Worm (Caenorhabditis elegans) whole organism, L4 larva: ENCODE results near the gene F36G9.3.

Experiments
- D1046.2 ChIP-seq: fragments of 200-800 bp; sonication (Bioruptor generic); IDR thresholded peaks from 2 replicates; pipeline ENCODE4 v1.3.6; 2022; ENCODE audit warnings: missing genetic modification characterization, missing compliant biosample characterization
- F10B5.3 ChIP-seq: sonication (generic microtip); optimal IDR thresholded peaks from 2 replicates; lab custom pipeline; 2016; ENCODE audit warnings: mild to moderate bottlenecking, missing genetic modification characterization, missing compliant biosample characterization
- F44E2.7 ChIP-seq: fragments of 200-800 bp; sonication (Bioruptor generic); IDR thresholded peaks from 2 replicates; pipeline ENCODE4 v2.1.2; 2022; ENCODE audit warnings: missing genetic modification characterization, missing compliant biosample characterization
- F49E8.2 ChIP-seq: sonication (generic microtip); optimal IDR thresholded peaks from 2 replicates; lab custom pipeline; 2016; ENCODE audit warnings: missing compliant biosample characterization, mild to moderate bottlenecking, missing genetic modification characterization, borderline replicate concordance
- R02D3.7 ChIP-seq: fragments of 150-350 bp; sonication (generic microtip); optimal IDR thresholded peaks from 3 replicates; lab custom pipeline; 2014; ENCODE audit warnings: missing biosample characterization, missing genetic modification characterization
- Y105C5A.15 ChIP-seq: fragments of 200-800 bp; sonication (Bioruptor generic); IDR thresholded peaks from 2 replicates; pipeline ENCODE4 v1.3.6; 2022; ENCODE audit warnings: missing genetic modification characterization, missing compliant biosample characterization
- Y75B8A.6 ChIP-seq: fragments of 200-800 bp; sonication (Bioruptor generic); IDR thresholded peaks from 2 replicates; pipeline ENCODE4 v1.3.6; 2022; ENCODE audit warnings: missing genetic modification reagents, missing genetic modification characterization, missing compliant biosample characterization
- ZK337.2 ChIP-seq: fragments of 200-800 bp; sonication (Bioruptor generic); IDR thresholded peaks from 2 replicates; pipeline ENCODE4 v1.3.6; 2022; ENCODE audit warnings: missing genetic modification reagents, missing genetic modification characterization, missing compliant biosample characterization
- aha-1 ChIP-seq: fragments of 150-350 bp; peaks from one replicate; lab custom pipeline; 2014; ENCODE audit warnings: missing biosample characterization, missing genetic modification characterization
- arid-1 ChIP-seq: fragments of 200-800 bp; sonication (Bioruptor generic); conservative IDR thresholded peaks from 2 replicates; pipeline ENCODE4 v1.3.6; 2022; ENCODE audit warnings: missing genetic modification reagents, missing genetic modification characterization, missing compliant biosample characterization
- attf-4 ChIP-seq: sonication (generic microtip); optimal IDR thresholded peaks from 3 replicates; lab custom pipeline; 2017; ENCODE audit warnings: missing biosample characterization, missing genetic modification characterization
- ceh-20 ChIP-seq: fragments of 200-800 bp; sonication (Bioruptor generic); IDR thresholded peaks from 2 replicates; pipeline ENCODE4 v1.3.6; 2022; ENCODE audit warnings: missing genetic modification reagents, missing genetic modification characterization, missing compliant biosample characterization
- ceh-28 ChIP-seq: fragments of 150-350 bp; optimal IDR thresholded peaks from 2 replicates; lab custom pipeline; 2014; ENCODE audit warnings: missing biosample characterization, missing genetic modification reagents, missing genetic modification characterization
- ceh-62 ChIP-seq: sonication (generic microtip); optimal IDR thresholded peaks from 2 replicates; lab custom pipeline; 2017; ENCODE audit warnings: missing biosample characterization, missing genetic modification characterization
- ceh-82 ChIP-seq: sonication (generic microtip); optimal IDR thresholded peaks from 2 replicates; lab custom pipeline; 2017; ENCODE audit warnings: missing biosample characterization, missing genetic modification characterization
- ctbp-1 ChIP-seq: fragments of 200-800 bp; sonication (Bioruptor generic); IDR thresholded peaks from 2 replicates; pipeline ENCODE4 v1.3.6; 2022; ENCODE audit warnings: missing genetic modification reagents, missing genetic modification characterization, missing compliant biosample characterization
- daf-12 ChIP-seq: fragments of 150-350 bp; optimal IDR thresholded peaks from 2 replicates; lab custom pipeline; 2014; ENCODE audit warnings: missing biosample characterization, missing genetic modification reagents, missing genetic modification characterization
- daf-19 ChIP-seq: fragments of 200-800 bp; sonication (Bioruptor generic); conservative IDR thresholded peaks from 2 replicates; pipeline ENCODE4 v1.3.6; 2022; ENCODE audit warnings: missing genetic modification characterization, missing compliant biosample characterization
- daf-8 ChIP-seq: fragments of 200-800 bp; sonication (Bioruptor generic); IDR thresholded peaks from 2 replicates; pipeline ENCODE4 v1.3.6; 2022; ENCODE audit warnings: missing genetic modification characterization, missing compliant biosample characterization
- dve-1 ChIP-seq: sonication (generic microtip); optimal IDR thresholded peaks from 2 replicates; lab custom pipeline; 2017; ENCODE audit warnings: antibody characterized with exemption, mild to moderate bottlenecking, missing genetic modification characterization, missing compliant biosample characterization; ENCODE audit not compliant: insufficient read depth
- fkh-10 ChIP-seq: fragments of 150-350 bp; optimal IDR thresholded peaks from 2 replicates; lab custom pipeline; 2014; ENCODE audit warnings: missing biosample characterization, missing genetic modification reagents, missing genetic modification characterization
- hif-1 ChIP-seq, 2 experiments: sonication (generic microtip); optimal IDR thresholded peaks; 2 replicates each; lab custom pipeline; 2016 to 2017; ENCODE audit warnings: missing compliant biosample characterization in 2 of 2, missing genetic modification characterization in 2 of 2, missing genetic modification reagents in 2 of 2, missing genotype in 2 of 2, mild to moderate bottlenecking in 1 of 2
- hlh-11 ChIP-seq: fragments of 200-800 bp; sonication (Bioruptor generic); optimal IDR thresholded peaks from 2 replicates; lab custom pipeline; 2018; ENCODE audit warnings: mild to moderate bottlenecking, missing genetic modification characterization, missing compliant biosample characterization
- hlh-30 ChIP-seq: sonication (generic microtip); optimal IDR thresholded peaks from 2 replicates; lab custom pipeline; 2017; ENCODE audit warnings: antibody characterized with exemption, mild to moderate bottlenecking, missing genetic modification characterization, missing compliant biosample characterization; ENCODE audit not compliant: insufficient read depth
- lir-3 ChIP-seq: sonication (generic microtip); optimal IDR thresholded peaks from 2 replicates; lab custom pipeline; 2016; ENCODE audit warnings: mild to moderate bottlenecking, missing genetic modification characterization, missing compliant biosample characterization
- lsy-2 ChIP-seq, 2 experiments: fragments of 150-350 bp in 1 of 2; sonication (generic microtip) in 1 of 2; optimal IDR thresholded peaks; 2 replicates each; lab custom pipeline; 2014 to 2017; ENCODE audit warnings: missing biosample characterization in 2 of 2, missing genetic modification characterization in 2 of 2
- madf-5 ChIP-seq, 2 experiments: fragments of 200-800 bp; sonication (Bioruptor generic); IDR thresholded peaks; 2 replicates each; pipeline ENCODE4 v1.3.6; 2022; ENCODE audit warnings: missing compliant biosample characterization in 2 of 2, missing genetic modification characterization in 2 of 2
- madf-9 ChIP-seq: fragments of 200-800 bp; sonication (Bioruptor generic); conservative IDR thresholded peaks from 2 replicates; pipeline ENCODE4 v1.3.6; 2022; ENCODE audit warnings: missing genetic modification reagents, missing genetic modification characterization, missing compliant biosample characterization
- mdl-1 ChIP-seq, 2 experiments: fragments of 150-350 bp in 1 of 2; sonication (generic microtip) in 1 of 2; optimal IDR thresholded peaks; 2 replicates each; lab custom pipeline; 2014 to 2017; ENCODE audit warnings: missing biosample characterization in 2 of 2, missing genetic modification characterization in 2 of 2
- mep-1 ChIP-seq: fragments of 150-350 bp; sonication (generic microtip); optimal IDR thresholded peaks from 3 replicates; lab custom pipeline; 2014; ENCODE audit warnings: missing biosample characterization, missing genetic modification characterization
- nhr-10 ChIP-seq: fragments of 150-350 bp; optimal IDR thresholded peaks from 2 replicates; lab custom pipeline; 2014; ENCODE audit warnings: missing biosample characterization, missing genetic modification characterization
- nhr-111 ChIP-seq: fragments of 200-800 bp; sonication (Bioruptor generic); optimal IDR thresholded peaks from 2 replicates; lab custom pipeline; 2018; ENCODE audit warnings: mild to moderate bottlenecking, missing genetic modification characterization, missing compliant biosample characterization
- nhr-28 ChIP-seq: fragments of 150-350 bp; optimal IDR thresholded peaks from 2 replicates; lab custom pipeline; 2014; ENCODE audit warnings: missing biosample characterization, missing genetic modification characterization
- nhr-41 ChIP-seq: fragments of 200-800 bp; sonication (Bioruptor generic); IDR thresholded peaks from 2 replicates; pipeline ENCODE4 v1.3.6; 2022; ENCODE audit warnings: missing genetic modification reagents, missing genetic modification characterization, missing compliant biosample characterization
- nhr-76 ChIP-seq: fragments of 150-350 bp; optimal IDR thresholded peaks from 2 replicates; lab custom pipeline; 2014; ENCODE audit warnings: missing biosample characterization, missing genetic modification characterization
- rbr-2 ChIP-seq: sonication (generic microtip); optimal IDR thresholded peaks from 2 replicates; lab custom pipeline; 2016; ENCODE audit warnings: missing genotype, missing genetic modification characterization, missing compliant biosample characterization
- sdz-12 ChIP-seq: fragments of 200-800 bp; sonication (Bioruptor generic); optimal IDR thresholded peaks from 2 replicates; lab custom pipeline; 2018; ENCODE audit warnings: mild to moderate bottlenecking, missing genetic modification characterization, missing compliant biosample characterization
- snpc-4 ChIP-seq: fragments of 150-350 bp; optimal IDR thresholded peaks from 2 replicates; lab custom pipeline; 2014; ENCODE audit warnings: missing biosample characterization, missing genetic modification characterization
- tra-1 ChIP-seq: fragments of 200-800 bp; sonication (Bioruptor generic); IDR thresholded peaks from 2 replicates; pipeline ENCODE4 v1.3.6; 2022; ENCODE audit warnings: missing genetic modification reagents, missing genetic modification characterization, missing compliant biosample characterization
- unc-130 ChIP-seq: sonication (generic microtip); optimal IDR thresholded peaks from 2 replicates; lab custom pipeline; 2016; ENCODE audit warnings: missing genetic modification reagents, missing genetic modification characterization, missing compliant biosample characterization
- unc-39 ChIP-seq: sonication (generic microtip); optimal IDR thresholded peaks from 2 replicates; lab custom pipeline; 2017; ENCODE audit warnings: missing biosample characterization, missing genetic modification characterization
- vab-7 ChIP-seq: fragments of 200-800 bp; sonication (Bioruptor generic); IDR thresholded peaks from 2 replicates; pipeline ENCODE4 v1.3.6; 2022; ENCODE audit warnings: missing genetic modification reagents, missing genetic modification characterization, missing compliant biosample characterization
- zfp-2 ChIP-seq: sonication (generic microtip); optimal IDR thresholded peaks from 2 replicates; lab custom pipeline; 2016; ENCODE audit warnings: mild to moderate bottlenecking, missing genetic modification characterization, missing compliant biosample characterization
- zfp-3 ChIP-seq: fragments of 200-800 bp; sonication (Bioruptor generic); conservative IDR thresholded peaks from 2 replicates; pipeline ENCODE4 v1.3.6; 2022; ENCODE audit warnings: missing genetic modification reagents, missing genetic modification characterization, missing compliant biosample characterization
- zip-11 ChIP-seq: fragments of 200-800 bp; sonication (Bioruptor generic); IDR thresholded peaks from 2 replicates; pipeline ENCODE4 v1.3.6; 2022; ENCODE audit warnings: missing genetic modification characterization, missing compliant biosample characterization
- ztf-11 ChIP-seq: fragments of 150-350 bp; optimal IDR thresholded peaks from 2 replicates; lab custom pipeline; 2014; ENCODE audit warnings: missing biosample characterization, missing genetic modification characterization
- ztf-7 ChIP-seq: fragments of 150-350 bp; optimal IDR thresholded peaks from 2 replicates; lab custom pipeline; 2014; ENCODE audit warnings: missing biosample characterization, missing genetic modification characterization

Gene F36G9.3

ce11 chrV:15991850-15992249 is 34.7 kb downstream of the F36G9.3 start, which contains the start of gene C06C6.7:
TSS of gene C06C6.7 (plus strand) at chrV:15992150.
- peak; percentile 2 for TF ChIP-seq aha-1 (tag; lab: Kevin White, UChicago)

DNA sequence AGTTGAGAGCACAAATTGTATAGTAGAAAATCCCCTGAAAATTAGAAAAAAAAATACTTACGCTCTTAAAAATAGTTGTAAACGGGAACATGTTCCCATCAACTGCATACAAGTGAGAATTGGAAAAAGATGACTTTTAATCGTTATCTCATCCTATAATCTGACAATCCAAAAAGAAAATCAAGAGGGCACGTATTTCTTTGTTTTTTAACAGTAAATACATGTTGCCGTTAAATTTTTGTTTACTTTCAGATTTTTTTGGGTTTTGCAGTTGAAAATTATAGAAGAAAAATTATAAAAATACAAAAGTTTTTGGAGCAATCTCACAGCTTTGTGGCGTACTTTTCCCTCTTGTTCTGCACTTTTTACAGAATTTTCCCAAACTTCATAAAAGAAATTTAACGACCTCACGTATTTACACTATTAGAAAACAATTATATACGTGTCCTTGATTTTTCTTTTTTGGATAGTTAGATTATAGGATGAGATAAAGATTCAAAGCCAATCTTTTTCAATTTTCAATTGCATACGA is 39.5 kb downstream of the F36G9.3 start, which contains the start of the genes C06C6.9 and C06C6.8:
Gene C06C6.9 (minus strand): TSS at position 101 of the 532 bp plus-strand sequence.
Gene C06C6.8 (plus strand): TSS at position 482 of the 532 bp plus-strand sequence.
- peak; percentile 24 for TF ChIP-seq aha-1 (tag; lab: Kevin White, UChicago)
- TF ChIP-seq ceh-28 (tag; lab: Kevin White, UChicago): no peak

- no peak for TF ChIP-seq ctbp-1 (GFP tag; lab: Robert Waterston, UW)
- TF ChIP-seq mep-1 (tag; lab: Kevin White, UChicago): no peak
- no peak for TF ChIP-seq snpc-4 (tag; lab: Kevin White, UChicago)
- no peak for TF ChIP-seq tra-1 (GFP tag; lab: Robert Waterston, UW)
- TF ChIP-seq mdl-1 (tag; optimal IDR thresholded peaks at IDR 0.05; lab: Kevin White, UChicago): peak; percentile 1 to 73
- peak; percentile 67 for TF ChIP-seq nhr-28 (tag; lab: Kevin White, UChicago)
- no peak for TF ChIP-seq lsy-2 (tag; optimal IDR thresholded peaks at IDR 0.05; lab: Kevin White, UChicago)
- no peak for TF ChIP-seq ztf-7
- TF ChIP-seq zfp-2 (tag; lab: Kevin White, UChicago): no peak
- no peak for TF ChIP-seq vab-7 (GFP tag; lab: Robert Waterston, UW)
- no peak for TF ChIP-seq nhr-10
- no peak for TF ChIP-seq F44E2.7 (GFP tag; lab: Robert Waterston, UW)
- TF ChIP-seq R02D3.7 (tag; lab: Kevin White, UChicago): no peak
- TF ChIP-seq Y75B8A.6 (GFP tag; lab: Robert Waterston, UW): no peak
- TF ChIP-seq Y105C5A.15 (GFP tag; lab: Robert Waterston, UW): no peak
- no peak for TF ChIP-seq rbr-2 (tag; lab: Kevin White, UChicago)
- TF ChIP-seq ztf-11 (tag; lab: Kevin White, UChicago): no peak
- TF ChIP-seq unc-130 (GFP tag; lab: Kevin White, UChicago): no peak
- peak; percentile 85 for TF ChIP-seq dve-1
- TF ChIP-seq nhr-111 (GFP tag; lab: Kevin White, UChicago): no peak
- 0 out of 2 replicates have a peak, but pooled peaks have one; percentile 51 for TF ChIP-seq daf-19 (GFP tag; lab: Robert Waterston, UW)
- TF ChIP-seq lir-3 (tag; lab: Kevin White, UChicago): no peak
- TF ChIP-seq ZK337.2 (GFP tag; lab: Robert Waterston, UW): no peak
- TF ChIP-seq sdz-12: no peak
- TF ChIP-seq hif-1 (tag; optimal IDR thresholded peaks at IDR 0.05; lab: Kevin White, UChicago): no peak
- no peak for TF ChIP-seq ceh-20 (GFP tag; lab: Robert Waterston, UW)
- TF ChIP-seq arid-1 (GFP tag; lab: Robert Waterston, UW): 0 out of 2 replicates have a peak, but pooled peaks have one; percentile 8
- TF ChIP-seq nhr-41: no peak
- no peak for TF ChIP-seq ceh-62 (tag; lab: Kevin White, UChicago)
- TF ChIP-seq zfp-3 (GFP tag; lab: Robert Waterston, UW): no peak
- TF ChIP-seq attf-4 (tag; lab: Kevin White, UChicago): no peak
- TF ChIP-seq aha-1 (tag; lab: Kevin White, UChicago): peak; percentile 39
- TF ChIP-seq zip-11 (GFP tag; lab: Robert Waterston, UW): no peak
- TF ChIP-seq hlh-30 (tag; lab: Kevin White, UChicago): peak; percentile 80
- TF ChIP-seq F10B5.3 (tag; lab: Kevin White, UChicago): no peak
- no peak for TF ChIP-seq daf-12
- no peak for TF ChIP-seq fkh-10
- TF ChIP-seq madf-5 (GFP tag; IDR thresholded peaks at IDR 0.05; lab: Robert Waterston, UW): no peak
- TF ChIP-seq madf-9 (GFP tag; lab: Robert Waterston, UW): no peak
- TF ChIP-seq nhr-76 (tag; lab: Kevin White, UChicago): no peak
- no peak for TF ChIP-seq unc-39 (tag; lab: Kevin White, UChicago)
- TF ChIP-seq F49E8.2: no peak
- TF ChIP-seq D1046.2 (GFP tag; lab: Robert Waterston, UW): no peak
- no peak for TF ChIP-seq daf-8 (GFP tag; lab: Robert Waterston, UW)
- no peak for TF ChIP-seq hlh-11
- TF ChIP-seq ceh-82 (tag; lab: Kevin White, UChicago): no peak
These were observed 43.2 kb downstream of the F36G9.3 start, which contains the start of gene nhr-50 for ce11 chrV:16000433-16000832. TSS of gene nhr-50 (minus strand) at chrV:16000631.
